Worm (Caenorhabditis elegans): ENCODE data around the gene hex-2.

ce11 chrV:5634445-5634844 is 19.8 kb upstream of the hex-2 start:
- no peak for TF ChIP-seq him-1 (tag; optimal IDR thresholded peaks at IDR 0.05)
- TF ChIP-seq dao-5 (tag; optimal IDR thresholded peaks at IDR 0.05), result no peak
